Worm (Caenorhabditis elegans) whole organism, midembryonic: ENCODE results near the gene srt-28.

Source experiments
- T22C8.4 ChIP-seq: fragments of 200-800 bp; sonication (Bioruptor generic); IDR thresholded peaks from 2 replicates; pipeline ENCODE4 v1.3.6; 2022; ENCODE audit warnings: missing genetic modification characterization, missing compliant biosample characterization
- cog-1 ChIP-seq: sonication (generic microtip); optimal IDR thresholded peaks from 2 replicates; lab custom pipeline; 2016; ENCODE audit warnings: missing genetic modification characterization, missing compliant biosample characterization
- flt-1 ChIP-seq: fragments of 200-800 bp; sonication (Bioruptor generic); IDR thresholded peaks from 2 replicates; pipeline ENCODE4 v1.3.6; 2022; ENCODE audit warnings: missing genetic modification characterization, missing compliant biosample characterization
- klf-2 ChIP-seq: fragments of 200-800 bp; sonication (Bioruptor generic); conservative IDR thresholded peaks from 2 replicates; pipeline ENCODE4 v1.3.6; 2022; ENCODE audit warnings: missing genetic modification reagents, missing genetic modification characterization, missing compliant biosample characterization
- med-1 ChIP-seq: sonication (generic microtip); optimal IDR thresholded peaks from 2 replicates; lab custom pipeline; 2017; ENCODE audit warnings: missing genetic modification characterization, mild to moderate bottlenecking, missing compliant biosample characterization, antibody characterized with exemption, missing genetic modification reagents; ENCODE audit not compliant: insufficient read depth
- ref-1 ChIP-seq: fragments of 200-800 bp; sonication (Bioruptor generic); conservative IDR thresholded peaks from 2 replicates; pipeline ENCODE4 v1.3.6; 2022; ENCODE audit warnings: missing genetic modification reagents, missing genetic modification characterization, missing compliant biosample characterization
- tab-1 ChIP-seq: fragments of 200-800 bp; sonication (Bioruptor generic); IDR thresholded peaks from 2 replicates; pipeline ENCODE4 v1.3.6; 2022; ENCODE audit warnings: missing genetic modification characterization, missing compliant biosample characterization
- ztf-23 ChIP-seq: fragments of 200-800 bp; sonication (Bioruptor generic); IDR thresholded peaks from 2 replicates; pipeline ENCODE4 v1.3.6; 2022; ENCODE audit warnings: missing genetic modification reagents, missing genetic modification characterization, missing compliant biosample characterization
- ztf-29 ChIP-seq: fragments of 200-800 bp; sonication (Bioruptor generic); IDR thresholded peaks from 2 replicates; pipeline ENCODE4 v1.3.6; 2022; ENCODE audit warnings: missing genetic modification reagents, missing genetic modification characterization, missing compliant biosample characterization

Gene srt-28

DNA sequence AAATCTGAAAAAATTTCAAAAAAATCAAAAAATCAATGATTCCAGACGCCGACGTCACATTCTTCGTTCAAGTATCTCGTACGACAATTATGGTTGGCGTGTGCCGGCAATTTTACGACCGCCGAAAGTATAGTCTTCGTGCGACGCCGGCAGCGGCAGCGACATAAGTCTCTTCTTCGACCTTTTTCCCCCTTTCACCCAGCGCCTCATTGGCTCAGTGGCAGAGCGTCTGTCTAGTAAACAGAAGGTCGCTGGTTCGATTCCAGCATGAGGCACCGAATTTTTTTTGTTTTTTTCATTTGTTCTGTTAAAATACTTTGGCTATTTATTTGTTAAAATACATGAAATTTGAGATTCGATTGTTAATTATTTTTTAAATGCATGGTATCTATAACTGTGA lies 39.6 kb downstream of the srt-28 start:
- TF ChIP-seq med-1 (GFP tag; lab: Kevin White, UChicago) = peak; percentile 45
- TF ChIP-seq klf-2 = 0 out of 2 replicates have a peak, but pooled peaks have one; percentile 25
- TF ChIP-seq T22C8.4 = no peak
- peak; percentile 86 for TF ChIP-seq flt-1 (GFP tag; lab: Robert Waterston, UW)
- peak; percentile 86 for TF ChIP-seq tab-1 (GFP tag; lab: Robert Waterston, UW)
- peak; percentile 85 for TF ChIP-seq ztf-23 (GFP tag; lab: Robert Waterston, UW)
- no peak for TF ChIP-seq ztf-29 (GFP tag; lab: Robert Waterston, UW)
- TF ChIP-seq cog-1 (tag; lab: Kevin White, UChicago) = no peak
- peak; percentile 67 for TF ChIP-seq ref-1 (GFP tag; lab: Robert Waterston, UW)

DNA sequence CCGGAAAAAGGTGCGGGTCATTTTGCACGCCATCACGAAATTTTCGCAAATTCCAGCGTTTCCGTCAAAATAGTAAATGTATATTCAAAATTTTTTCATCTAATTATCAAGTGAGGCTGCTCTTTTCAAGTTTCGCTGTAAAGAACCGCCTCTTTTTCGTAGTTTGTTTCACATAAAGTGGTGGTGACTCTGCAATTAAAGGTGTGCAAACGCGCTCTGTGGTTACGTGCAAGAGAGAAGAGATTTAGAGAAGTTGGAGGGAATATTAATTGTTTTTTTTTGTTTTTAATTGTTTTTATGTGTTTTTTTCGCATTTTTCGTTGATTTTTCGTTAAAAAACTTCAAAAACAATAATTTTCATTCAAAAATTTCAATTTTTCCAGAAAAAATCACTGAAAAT lies 40.8 kb downstream of the srt-28 start, which contains the start of gene W02G9.3:
TSS of gene W02G9.3 (plus strand) at position 384 of the 400 bp plus-strand sequence.
- TF ChIP-seq med-1 (GFP tag; lab: Kevin White, UChicago) (no peak), ztf-23 (GFP tag; lab: Robert Waterston, UW) (no peak), klf-2 (no peak), ref-1 (GFP tag; lab: Robert Waterston, UW) (no peak), tab-1 (GFP tag; lab: Robert Waterston, UW) (no peak), T22C8.4 (no peak), flt-1 (GFP tag; lab: Robert Waterston, UW) (peak; percentile 53; the same call in 1 of the 2 replicates), ztf-29 (GFP tag; lab: Robert Waterston, UW) (no peak), cog-1 (tag; lab: Kevin White, UChicago) (peak; percentile 55)

- TF ChIP-seq med-1 (GFP tag; lab: Kevin White, UChicago) (no peak), ztf-29 (GFP tag; lab: Robert Waterston, UW) (no peak), T22C8.4 (no peak), ztf-23 (GFP tag; lab: Robert Waterston, UW) (no peak), klf-2 (no peak), ref-1 (GFP tag; lab: Robert Waterston, UW) (no peak), cog-1 (tag; lab: Kevin White, UChicago) (no peak), tab-1 (GFP tag; lab: Robert Waterston, UW) (no peak), flt-1 (GFP tag; lab: Robert Waterston, UW) (no peak)
These were observed 42.3 kb downstream of the srt-28 start, which contains the start of gene kel-8 for ce11 chrV:2671155-2671554. Gene kel-8, plus strand, starts transcription at chrV:2671455.

- no peak for TF ChIP-seq klf-2
- no peak for TF ChIP-seq T22C8.4
- no peak for TF ChIP-seq ztf-29 (GFP tag; lab: Robert Waterston, UW)
- no peak for TF ChIP-seq ztf-23 (GFP tag; lab: Robert Waterston, UW)
- TF ChIP-seq med-1 (GFP tag; lab: Kevin White, UChicago) = no peak
- no peak for TF ChIP-seq tab-1 (GFP tag; lab: Robert Waterston, UW)
- TF ChIP-seq flt-1 (GFP tag; lab: Robert Waterston, UW) = no peak
- TF ChIP-seq ref-1 (GFP tag; lab: Robert Waterston, UW) = no peak
- no peak for TF ChIP-seq cog-1 (tag; lab: Kevin White, UChicago)
These were observed 46.8 kb downstream of the srt-28 start, which contains the start of gene W02G9.4 for ce11 chrV:2666600-2666999. Gene W02G9.4, plus strand, starts transcription at chrV:2666900.

DNA sequence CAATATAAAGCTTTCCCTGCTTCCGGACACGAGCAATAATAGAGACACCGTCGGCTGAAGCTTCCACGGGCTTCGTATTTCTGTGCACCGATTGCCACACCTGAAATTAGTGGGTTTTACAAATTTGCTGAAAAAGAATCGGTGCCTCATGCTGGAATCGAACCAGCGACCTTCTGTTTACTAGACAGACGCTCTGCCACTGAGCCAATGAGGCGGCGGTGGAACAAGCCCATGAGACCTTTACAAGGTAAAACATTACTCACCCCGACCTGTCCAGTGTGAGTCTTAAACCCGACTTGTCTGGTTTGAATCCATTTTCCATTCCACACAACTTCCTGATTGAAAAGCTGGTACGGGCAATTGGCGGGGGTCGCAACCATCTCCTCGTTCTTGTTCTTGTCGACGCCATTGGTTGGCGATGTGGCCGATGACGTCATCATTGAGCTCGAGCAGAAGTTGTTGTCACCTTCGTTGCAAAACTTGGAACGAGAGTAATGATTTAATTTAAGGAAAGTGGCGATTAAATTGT lies 48.8 kb downstream of the srt-28 start, which contains the start of gene ndx-2:
TSS of gene ndx-2 (minus strand) at position 479 of the 529 bp plus-strand sequence.
- no peak for TF ChIP-seq med-1 (GFP tag; lab: Kevin White, UChicago)
- 0 out of 2 replicates have a peak, but pooled peaks have one; percentile 13 for TF ChIP-seq flt-1 (GFP tag; lab: Robert Waterston, UW)
- no peak for TF ChIP-seq ztf-23 (GFP tag; lab: Robert Waterston, UW)
- TF ChIP-seq T22C8.4 = no peak
- TF ChIP-seq klf-2 = no peak
- no peak for TF ChIP-seq cog-1 (tag; lab: Kevin White, UChicago)
- TF ChIP-seq ref-1 (GFP tag; lab: Robert Waterston, UW) = no peak
- 0 out of 2 replicates have a peak, but pooled peaks have one; percentile 7 for TF ChIP-seq ztf-29 (GFP tag; lab: Robert Waterston, UW)
- TF ChIP-seq tab-1 (GFP tag; lab: Robert Waterston, UW) = 0 out of 2 replicates have a peak, but pooled peaks have one; percentile 14
